Fruit fly (Drosophila melanogaster): Measurements from ENCODE around the gene CG33796.

- TF ChIP-seq psq (optimal IDR thresholded peaks at IDR 0.05): no peak
- TF ChIP-seq h (optimal IDR thresholded peaks at IDR 0.05): no peak
- no peak for TF ChIP-seq insv (optimal IDR thresholded peaks at IDR 0.05)
Measured at dm6 chr3L:16178433-16178832, 8.5 kb upstream of the CG33796 start.
